Worm (Caenorhabditis elegans): ENCODE data around the gene W08E12.6.

- no peak for TF ChIP-seq nhr-28 (tag; optimal IDR thresholded peaks at IDR 0.05)
- TF ChIP-seq elt-1 (tag; optimal IDR thresholded peaks at IDR 0.05) = no peak
- TF ChIP-seq elt-3 (tag; optimal IDR thresholded peaks at IDR 0.05) = no peak
- no peak for TF ChIP-seq R02D3.7 (tag; optimal IDR thresholded peaks at IDR 0.05)
- TF ChIP-seq jun-1 (tag; optimal IDR thresholded peaks at IDR 0.05) = no peak
- TF ChIP-seq ztf-4 (tag; optimal IDR thresholded peaks at IDR 0.05) = no peak
- no peak for TF ChIP-seq elt-2 (tag; optimal IDR thresholded peaks at IDR 0.05)
- no peak for TF ChIP-seq ama-1 (optimal IDR thresholded peaks at IDR 0.05)
- TF ChIP-seq mml-1 (tag; optimal IDR thresholded peaks at IDR 0.05) = no peak
- TF ChIP-seq snpc-4 (tag; optimal IDR thresholded peaks at IDR 0.05) = no peak
- no peak for TF ChIP-seq fkh-10 (GFP tag; optimal IDR thresholded peaks at IDR 0.05)
Measured at ce11 chrIV:3308885-3309284, 10.5 kb downstream of the W08E12.6 start.

Measured in whole organism, L3 larva.